Fruit fly (Drosophila melanogaster): ENCODE measurements around the gene bsh.

DNA sequence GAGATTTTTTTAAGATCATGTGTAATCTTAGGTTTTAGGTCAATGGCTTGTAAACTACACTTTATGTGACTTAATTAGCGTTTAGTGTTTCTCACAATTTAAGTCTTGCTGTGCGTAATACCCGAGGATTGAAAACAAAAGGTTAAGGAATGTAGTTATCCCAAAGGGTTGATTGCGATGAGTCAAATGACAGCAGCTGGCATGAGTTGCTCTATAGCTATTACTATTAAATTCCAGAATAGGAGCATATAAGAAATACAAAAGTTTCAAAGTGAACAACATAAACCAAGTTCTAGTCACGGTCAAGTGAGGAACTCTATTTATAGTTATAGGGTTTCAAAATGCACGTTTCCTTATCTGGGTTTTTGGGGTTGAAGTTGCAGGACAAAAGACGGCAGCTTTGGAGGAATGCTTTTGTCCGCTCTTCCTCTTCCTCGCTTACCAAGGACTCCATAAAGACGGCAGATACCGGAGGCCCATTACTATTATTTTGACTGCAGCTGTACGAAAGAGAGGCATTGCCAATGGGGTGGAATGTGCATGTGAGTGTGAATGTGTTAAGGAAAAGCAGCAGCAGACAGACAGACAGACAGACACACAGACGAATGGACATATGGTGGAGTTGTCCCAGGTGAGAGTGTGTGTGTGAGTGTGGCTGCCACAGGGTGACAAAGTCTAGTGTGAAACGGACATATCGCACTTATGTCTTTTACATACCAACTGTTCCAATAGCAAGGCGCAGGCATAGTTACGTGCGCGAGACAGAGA, 21.9 kb upstream of the bsh start:
- TF ChIP-seq Myc (optimal IDR thresholded peaks at IDR 0.05), result no peak
- no peak for TF ChIP-seq psq (optimal IDR thresholded peaks at IDR 0.05)
- no peak for TF ChIP-seq insv (optimal IDR thresholded peaks at IDR 0.05)
- TF ChIP-seq h (optimal IDR thresholded peaks at IDR 0.05), result no peak
- no peak for TF ChIP-seq Sin3A (optimal IDR thresholded peaks at IDR 0.05)
